Fruit fly (Drosophila melanogaster) whole organism, wandering third instar larva: ENCODE data around the gene gdl.

Source experiments
- Abd-B ChIP-seq: fragments of >200 bp; optimal IDR thresholded peaks from 2 replicates; lab custom pipeline; 2017; ENCODE audit warnings: missing biosample characterization, missing genetic modification characterization
- Hr78 ChIP-seq: fragments of >200 bp; optimal IDR thresholded peaks from 2 replicates; lab custom pipeline; 2017; ENCODE audit warnings: missing biosample characterization, missing genetic modification characterization
- Myc ChIP-seq: fragments of >200 bp; optimal IDR thresholded peaks from 2 replicates; lab custom pipeline; 2017
- OdsH ChIP-seq: fragments of 200-800 bp; sonication (Bioruptor generic); optimal IDR thresholded peaks from 2 replicates; lab custom pipeline; 2016; ENCODE audit warnings: missing biosample characterization, mild to moderate bottlenecking, missing genetic modification characterization
- br ChIP-seq: fragments of 200-800 bp; sonication (Bioruptor generic); optimal IDR thresholded peaks from 2 replicates; lab custom pipeline; 2016; ENCODE audit warnings: missing biosample characterization, missing genetic modification characterization
- lola ChIP-seq: fragments of >200 bp; optimal IDR thresholded peaks from 2 replicates; lab custom pipeline; 2017; ENCODE audit warnings: missing biosample characterization, missing genetic modification characterization
- pan ChIP-seq: fragments of >200 bp; optimal IDR thresholded peaks from 2 replicates; lab custom pipeline; 2017
- psq ChIP-seq: fragments of 200-800 bp; sonication (Bioruptor generic); optimal IDR thresholded peaks from 3 replicates; lab custom pipeline; 2017; ENCODE audit warnings: missing biosample characterization, mild to moderate bottlenecking, missing genetic modification characterization, moderate library complexity
- rgr ChIP-seq: fragments of 200-800 bp; sonication (Bioruptor generic); optimal IDR thresholded peaks from 3 replicates; lab custom pipeline; 2016; ENCODE audit warnings: missing biosample characterization, mild to moderate bottlenecking, missing genetic modification characterization
- sv ChIP-seq: fragments of 200-800 bp; sonication (Bioruptor generic); optimal IDR thresholded peaks from 3 replicates; lab custom pipeline; 2016; ENCODE audit warnings: missing biosample characterization, missing genetic modification characterization
- usp ChIP-seq: fragments of >200 bp; optimal IDR thresholded peaks from 2 replicates; lab custom pipeline; 2017; ENCODE audit warnings: missing biosample characterization, missing genetic modification characterization

DNA sequence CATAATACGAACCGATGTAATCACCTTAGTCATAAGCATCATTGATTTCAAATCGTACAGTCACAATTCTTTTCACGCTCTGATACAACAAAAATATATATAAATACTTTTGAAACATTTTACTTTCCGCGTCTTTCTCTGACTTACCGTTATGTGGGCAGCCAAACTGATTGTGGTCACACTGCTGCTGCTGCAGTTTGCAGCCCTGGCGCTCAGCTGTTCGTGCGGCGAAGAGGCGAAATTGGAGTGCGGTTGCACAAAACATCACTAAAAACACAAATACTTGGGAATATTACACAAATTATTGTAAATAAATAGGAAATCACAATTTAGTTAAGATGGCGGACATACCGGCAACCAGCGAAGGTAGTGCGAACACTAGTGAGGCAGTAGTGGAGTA lies at the start of gene gdl, which contains the start of gene gdl-ORF39:
- TF ChIP-seq Hr78 (no peak), pan (no peak), psq (GFP tag; lab: Kevin White, UChicago) (no peak), usp (GFP tag; lab: Kevin White, UChicago) (no peak), Myc (lab: Kevin White, UChicago) (no peak), rgr (GFP tag; lab: Kevin White, UChicago) (no peak), Abd-B (GFP tag; lab: Kevin White, UChicago) (no peak), OdsH (GFP tag; lab: Kevin White, UChicago) (no peak), sv (GFP tag; lab: Kevin White, UChicago) (no peak), br (GFP tag; lab: Kevin White, UChicago) (no peak), lola (GFP tag; lab: Kevin White, UChicago) (no peak)
